Fruit fly (Drosophila melanogaster) whole organism, embryonic: ENCODE measurements around the gene CG4820.

Experiments used
- Bgb ChIP-seq: fragments of 200-800 bp; sonication (Bioruptor generic); IDR thresholded peaks from 2 replicates; pipeline ENCODE4 v1.3.6; 2022; ENCODE audit warnings: missing biosample characterization, missing genetic modification characterization; ENCODE audit not compliant: partially characterized antibody
- CG1024 ChIP-seq: fragments of 200-800 bp; sonication (Bioruptor generic); IDR thresholded peaks from 2 replicates; pipeline ENCODE4 v1.3.6; 2022; ENCODE audit warnings: missing biosample characterization, missing genetic modification characterization
- CG10267 ChIP-seq: fragments of 200-800 bp; sonication (Bioruptor generic); optimal IDR thresholded peaks from 2 replicates; lab custom pipeline; 2018; ENCODE audit warnings: missing biosample characterization, mild to moderate bottlenecking, missing genetic modification characterization, moderate library complexity
- CG10431 ChIP-seq: fragments of 200-800 bp; sonication (Bioruptor generic); optimal IDR thresholded peaks from 3 replicates; lab custom pipeline; 2018; ENCODE audit warnings: missing biosample characterization, mild to moderate bottlenecking, missing genetic modification characterization
- CG10462 ChIP-seq: fragments of 200-800 bp; sonication (Bioruptor generic); optimal IDR thresholded peaks from 2 replicates; lab custom pipeline; 2016; ENCODE audit warnings: missing biosample characterization, missing genetic modification characterization
- CG10565 ChIP-seq: fragments of 200-800 bp; sonication (Bioruptor generic); optimal IDR thresholded peaks from 3 replicates; lab custom pipeline; 2016; ENCODE audit warnings: missing biosample characterization, mild to moderate bottlenecking, missing genetic modification characterization
- CG11504 ChIP-seq: fragments of 200-800 bp; sonication (Bioruptor generic); optimal IDR thresholded peaks from 3 replicates; lab custom pipeline; 2019; ENCODE audit warnings: missing biosample characterization, mild to moderate bottlenecking, missing genetic modification characterization, moderate library complexity
- CG12942 ChIP-seq: fragments of 200-800 bp; sonication (Bioruptor generic); optimal IDR thresholded peaks from 3 replicates; lab custom pipeline; 2016; ENCODE audit warnings: missing biosample characterization, missing genetic modification characterization
- CG15269 ChIP-seq: fragments of 200-800 bp; sonication (Bioruptor generic); optimal IDR thresholded peaks from 2 replicates; lab custom pipeline; 2018; ENCODE audit warnings: missing biosample characterization, mild to moderate bottlenecking, missing genetic modification characterization, moderate library complexity
- CG15514 ChIP-seq: fragments of 200-800 bp; sonication (Bioruptor generic); optimal IDR thresholded peaks from 3 replicates; lab custom pipeline; 2017; ENCODE audit warnings: missing biosample characterization, missing genetic modification characterization, mild to moderate bottlenecking, moderate library complexity, missing genetic modification reagents
- CG15696 ChIP-seq: fragments of 200-800 bp; sonication (Bioruptor generic); optimal IDR thresholded peaks from 2 replicates; lab custom pipeline; 2019; ENCODE audit warnings: missing biosample characterization, mild to moderate bottlenecking, missing genetic modification characterization, moderate library complexity
- CG16815 ChIP-seq: fragments of 200-800 bp; sonication (Bioruptor generic); optimal IDR thresholded peaks from 3 replicates; lab custom pipeline; 2017; ENCODE audit warnings: missing biosample characterization, mild to moderate bottlenecking, missing genetic modification characterization
- CG17912 ChIP-seq: fragments of 200-800 bp; sonication (Bioruptor generic); optimal IDR thresholded peaks from 2 replicates; lab custom pipeline; 2018; ENCODE audit warnings: missing biosample characterization, mild to moderate bottlenecking, missing genetic modification characterization
- CG18476 ChIP-seq: fragments of 200-800 bp; sonication (Bioruptor generic); optimal IDR thresholded peaks from 2 replicates; lab custom pipeline; 2016; ENCODE audit warnings: missing biosample characterization, mild to moderate bottlenecking, missing genetic modification characterization
- CG2129 ChIP-seq: fragments of 200-800 bp; sonication (Bioruptor generic); IDR thresholded peaks from 2 replicates; pipeline ENCODE4 v1.3.6; 2022; ENCODE audit warnings: missing biosample characterization, missing genetic modification characterization; ENCODE audit not compliant: partially characterized antibody
- CG2712 ChIP-seq: fragments of 200-800 bp; optimal IDR thresholded peaks from 3 replicates; lab custom pipeline; 2019; ENCODE audit warnings: missing biosample characterization, mild to moderate bottlenecking, missing genetic modification characterization, moderate library complexity
- CG42726 ChIP-seq: fragments of 200-800 bp; sonication (Bioruptor generic); IDR thresholded peaks from 2 replicates; pipeline ENCODE4 v1.3.6; 2022; ENCODE audit warnings: missing biosample characterization, missing genetic modification characterization; ENCODE audit not compliant: partially characterized antibody
- CG4404 ChIP-seq: fragments of 200-800 bp; sonication (Bioruptor generic); IDR thresholded peaks from 2 replicates; pipeline ENCODE4 v1.3.6; 2022; ENCODE audit warnings: missing biosample characterization, missing genetic modification characterization
- CG6254 ChIP-seq: fragments of 200-800 bp; sonication (Bioruptor generic); optimal IDR thresholded peaks from 3 replicates; lab custom pipeline; 2017; ENCODE audit warnings: mild to moderate bottlenecking, missing biosample characterization, missing genetic modification reagents, missing genetic modification characterization
- CG7928 ChIP-seq: fragments of 200-800 bp; sonication (Bioruptor generic); optimal IDR thresholded peaks from 2 replicates; lab custom pipeline; 2017; ENCODE audit warnings: missing biosample characterization, mild to moderate bottlenecking, missing genetic modification characterization
- CG9215 ChIP-seq: fragments of 200-800 bp; sonication (Bioruptor generic); IDR thresholded peaks from 2 replicates; pipeline ENCODE4 v1.3.6; 2022; ENCODE audit warnings: missing biosample characterization, missing genetic modification characterization
- CTCF ChIP-seq: fragments of 200-800 bp; sonication (Bioruptor generic); optimal IDR thresholded peaks from 2 replicates; lab custom pipeline; 2017; ENCODE audit warnings: missing biosample characterization, mild to moderate bottlenecking, missing genetic modification characterization, moderate library complexity
- Deaf1 ChIP-seq: fragments of 200-800 bp; optimal IDR thresholded peaks from 3 replicates; lab custom pipeline; 2019; ENCODE audit warnings: missing biosample characterization, mild to moderate bottlenecking, missing genetic modification characterization, moderate library complexity
- Dek ChIP-seq: fragments of 200-800 bp; sonication (Bioruptor generic); optimal IDR thresholded peaks from 3 replicates; lab custom pipeline; 2019; ENCODE audit warnings: missing biosample characterization, mild to moderate bottlenecking, missing genetic modification characterization, moderate library complexity
- Dfd ChIP-seq, 2 experiments: fragments of >200 bp; optimal IDR thresholded peaks; 2 replicates each; lab custom pipeline; 2017; ENCODE audit warnings: missing biosample characterization in 2 of 2, missing genetic modification characterization in 2 of 2
- GATAe ChIP-seq: fragments of 200-800 bp; sonication (Bioruptor generic); conservative IDR thresholded peaks from 2 replicates; pipeline ENCODE4 v1.3.6; 2022; ENCODE audit warnings: missing biosample characterization, missing genetic modification characterization
- HLH3B ChIP-seq: fragments of 200-800 bp; sonication (Bioruptor generic); IDR thresholded peaks from 2 replicates; pipeline ENCODE4 v1.3.6; 2022; ENCODE audit warnings: missing biosample characterization, missing genetic modification characterization
- HLH4C ChIP-seq: fragments of 200-800 bp; sonication (Bioruptor generic); IDR thresholded peaks from 3 replicates; pipeline ENCODE4 v1.3.6; 2022; ENCODE audit warnings: missing biosample characterization, missing genetic modification characterization; ENCODE audit not compliant: partially characterized antibody
- HmgZ ChIP-seq: fragments of 200-800 bp; sonication (Bioruptor generic); optimal IDR thresholded peaks from 2 replicates; lab custom pipeline; 2018; ENCODE audit warnings: missing biosample characterization, mild to moderate bottlenecking, missing genetic modification characterization
- Oaz ChIP-seq: fragments of 200-800 bp; sonication (Bioruptor generic); IDR thresholded peaks from 2 replicates; pipeline ENCODE4 v1.3.6; 2022; ENCODE audit warnings: missing biosample characterization, missing genetic modification characterization
- Rfx ChIP-seq: fragments of 200-800 bp; sonication (Bioruptor generic); IDR thresholded peaks from 2 replicates; pipeline ENCODE4 v1.3.6; 2022; ENCODE audit warnings: missing biosample characterization, missing genetic modification characterization
- Spps ChIP-seq: fragments of 200-800 bp; sonication (Bioruptor generic); optimal IDR thresholded peaks from 2 replicates; lab custom pipeline; 2018; ENCODE audit warnings: missing biosample characterization, mild to moderate bottlenecking, missing genetic modification characterization
- TFAM ChIP-seq: fragments of 200-800 bp; sonication (Bioruptor generic); optimal IDR thresholded peaks from 2 replicates; lab custom pipeline; 2017; ENCODE audit warnings: missing biosample characterization, missing genetic modification characterization, inconsistent platforms
- ac ChIP-seq: fragments of 200-800 bp; sonication (Bioruptor generic); optimal IDR thresholded peaks from 3 replicates; lab custom pipeline; 2017; ENCODE audit warnings: missing biosample characterization, mild to moderate bottlenecking, missing genetic modification characterization
- bab2 ChIP-seq: fragments of 200-800 bp; sonication (Bioruptor generic); optimal IDR thresholded peaks from 2 replicates; lab custom pipeline; 2016; ENCODE audit warnings: missing biosample characterization, missing genetic modification characterization
- caup ChIP-seq: fragments of 200-800 bp; sonication (Bioruptor generic); optimal IDR thresholded peaks from 3 replicates; lab custom pipeline; 2017; ENCODE audit warnings: missing biosample characterization, mild to moderate bottlenecking, missing genetic modification characterization, moderate library complexity; ENCODE audit not compliant: severe bottlenecking
- disco-r ChIP-seq: fragments of 200-800 bp; sonication (Bioruptor generic); optimal IDR thresholded peaks from 2 replicates; lab custom pipeline; 2016; ENCODE audit warnings: missing biosample characterization, missing genetic modification characterization
- fru ChIP-seq: fragments of >200 bp; optimal IDR thresholded peaks from 2 replicates; lab custom pipeline; 2017
- gfzf ChIP-seq: fragments of 200-800 bp; sonication (Bioruptor generic); optimal IDR thresholded peaks from 2 replicates; lab custom pipeline; 2016; ENCODE audit warnings: missing biosample characterization, mild to moderate bottlenecking, missing genetic modification characterization, moderate library complexity
- mam ChIP-seq: fragments of 200-800 bp; sonication (Bioruptor generic); optimal IDR thresholded peaks from 3 replicates; lab custom pipeline; 2016; ENCODE audit warnings: missing biosample characterization, missing genetic modification characterization
- nau ChIP-seq: fragments of 200-800 bp; sonication (Bioruptor generic); optimal IDR thresholded peaks from 3 replicates; lab custom pipeline; 2017; ENCODE audit warnings: missing biosample characterization, mild to moderate bottlenecking, missing genetic modification characterization, missing genetic modification reagents
- onecut ChIP-seq: fragments of 200-800 bp; sonication (Bioruptor generic); IDR thresholded peaks from 2 replicates; pipeline ENCODE4 v1.3.6; 2022; ENCODE audit warnings: missing biosample characterization, missing genetic modification characterization
- pzg ChIP-seq: fragments of 200-800 bp; sonication (Bioruptor generic); optimal IDR thresholded peaks from 3 replicates; lab custom pipeline; 2018; ENCODE audit warnings: missing biosample characterization, mild to moderate bottlenecking, missing genetic modification characterization, moderate library complexity
- ro ChIP-seq: fragments of 200-800 bp; sonication (Bioruptor generic); IDR thresholded peaks from 2 replicates; pipeline ENCODE4 v1.3.6; 2022; ENCODE audit warnings: missing biosample characterization, missing genetic modification characterization
- sd ChIP-seq: fragments of 200-800 bp; sonication (Bioruptor generic); optimal IDR thresholded peaks from 3 replicates; lab custom pipeline; 2018; ENCODE audit warnings: missing biosample characterization, mild to moderate bottlenecking, missing genetic modification characterization, moderate library complexity
- sim ChIP-seq: fragments of 200-800 bp; sonication (Bioruptor generic); IDR thresholded peaks from 2 replicates; pipeline ENCODE4 v1.3.6; 2022; ENCODE audit warnings: missing biosample characterization, missing genetic modification characterization
- sna ChIP-seq: fragments of 200-800 bp; sonication (Bioruptor generic); IDR thresholded peaks from 2 replicates; pipeline ENCODE4 v1.3.6; 2022; ENCODE audit warnings: missing biosample characterization, missing genetic modification characterization; ENCODE audit not compliant: partially characterized antibody
- wor ChIP-seq: fragments of 200-800 bp; sonication (Bioruptor generic); IDR thresholded peaks from 2 replicates; pipeline ENCODE4 v1.3.6; 2022; ENCODE audit warnings: missing biosample characterization, missing genetic modification characterization
- yki ChIP-seq: fragments of >200 bp; optimal IDR thresholded peaks from 3 replicates; lab custom pipeline; 2018
- zen ChIP-seq: fragments of 200-800 bp; sonication (Bioruptor generic); optimal IDR thresholded peaks from 3 replicates; lab custom pipeline; 2018; ENCODE audit warnings: missing biosample characterization, mild to moderate bottlenecking, missing genetic modification characterization, moderate library complexity

CG4820 gene

dm6 chr3R:11243951-11244660, 27.8 kb downstream of the CG4820 start, which contains the start of the genes CG17734 and CG5214 (continued):
- TF ChIP-seq CG10565 (GFP tag; lab: Kevin White, UChicago) (no peak), CG9215 (no peak), CG2129 (GFP tag; lab: Robert Waterston, UW) (no peak), CG4404 (no peak), GATAe (GFP tag; lab: Robert Waterston, UW) (peak; percentile 35; the same call in 1 of the 2 replicates), fru (lab: Kevin White, UChicago) (no peak), nau (GFP tag; lab: Kevin White, UChicago) (no peak), HmgZ (peak; percentile 44), CG42726 (GFP tag; lab: Robert Waterston, UW) (0 out of 2 replicates have a peak, but pooled peaks have one; percentile 13), CG17912 (GFP tag; lab: Kevin White, UChicago) (no peak), CG16815 (GFP tag; lab: Kevin White, UChicago) (no peak), wor (GFP tag; lab: Robert Waterston, UW) (no peak), ac (GFP tag; lab: Kevin White, UChicago) (no peak), Oaz (GFP tag; lab: Robert Waterston, UW) (no peak), Dfd (GFP tag; optimal IDR thresholded peaks at IDR 0.05; lab: Kevin White, UChicago) (no peak), CG1024 (GFP tag; lab: Robert Waterston, UW) (no peak), Spps (tag; lab: Kevin White, UChicago) (no peak), CG11504 (tag; lab: Kevin White, UChicago) (no peak), CG10462 (no peak), Bgb (peak; percentile 60), CG6254 (GFP tag; lab: Kevin White, UChicago) (no peak), CG10267 (tag; lab: Kevin White, UChicago) (peak; percentile 32), CG12942 (GFP tag; lab: Kevin White, UChicago) (no peak), onecut (0 out of 2 replicates have a peak, but pooled peaks have one; percentile 13), yki (lab: Kevin White, UChicago) (no peak), HLH4C (GFP tag; lab: Robert Waterston, UW) (peak; percentile 58; the same call in 2 of the 3 replicates), CTCF (GFP tag; lab: Kevin White, UChicago) (peak; percentile 96), bab2 (GFP tag; lab: Kevin White, UChicago) (no peak), ro (GFP tag; lab: Robert Waterston, UW) (no peak), CG18476 (no peak), caup (no peak), Deaf1 (tag; lab: Kevin White, UChicago) (peak; percentile 36), Rfx (GFP tag; lab: Robert Waterston, UW) (no peak), sna (GFP tag; lab: Robert Waterston, UW) (peak; percentile 75), disco-r (no peak), Dek (tag; lab: Kevin White, UChicago) (peak; percentile 43), TFAM (GFP tag; lab: Kevin White, UChicago) (no peak), CG10431 (no peak), sd (tag; lab: Kevin White, UChicago) (no peak), CG15696 (tag; lab: Kevin White, UChicago) (no peak), sim (GFP tag; lab: Robert Waterston, UW) (no peak), CG7928 (no peak), CG15514 (peak; percentile 69), gfzf (GFP tag; lab: Kevin White, UChicago) (peak; percentile 84), HLH3B (no peak), CG15269 (no peak), CG2712 (peak; percentile 26), zen (tag; lab: Kevin White, UChicago) (no peak), mam (GFP tag; lab: Kevin White, UChicago) (peak; percentile 6), pzg (GFP tag; lab: Kevin White, UChicago) (peak; percentile 86)
